Fruit fly (Drosophila melanogaster) whole organism, embryonic: ENCODE results near the gene CG33647.

Experiments
- CG10147 ChIP-seq: fragments of 200-800 bp; sonication (Bioruptor generic); optimal IDR thresholded peaks from 2 replicates; lab custom pipeline; 2019; ENCODE audit warnings: missing biosample characterization, mild to moderate bottlenecking, missing genetic modification characterization, moderate library complexity
- CG10274 ChIP-seq: fragments of 200-800 bp; sonication (Bioruptor generic); optimal IDR thresholded peaks from 3 replicates; lab custom pipeline; 2017; ENCODE audit warnings: missing biosample characterization, mild to moderate bottlenecking, missing genetic modification characterization
- CG12104 ChIP-seq: fragments of 200-800 bp; sonication (Bioruptor generic); optimal IDR thresholded peaks from 3 replicates; lab custom pipeline; 2016; ENCODE audit warnings: missing biosample characterization, missing genetic modification characterization
- CG14014 ChIP-seq: fragments of 200-800 bp; sonication (Bioruptor generic); IDR thresholded peaks from 2 replicates; pipeline ENCODE4 v1.3.6; 2022; ENCODE audit warnings: missing biosample characterization, missing genetic modification characterization
- Dll ChIP-seq: fragments of 200-800 bp; sonication (Bioruptor generic); IDR thresholded peaks from 4 replicates; pipeline ENCODE4 v1.3.6; 2022; ENCODE audit warnings: missing biosample characterization, missing genetic modification characterization; ENCODE audit not compliant: partially characterized antibody
- HLHmδ ChIP-seq: fragments of 200-800 bp; sonication (Bioruptor generic); optimal IDR thresholded peaks from 2 replicates; lab custom pipeline; 2018; ENCODE audit warnings: missing biosample characterization, mild to moderate bottlenecking, missing genetic modification characterization, moderate library complexity
- caup ChIP-seq: fragments of 200-800 bp; sonication (Bioruptor generic); optimal IDR thresholded peaks from 3 replicates; lab custom pipeline; 2017; ENCODE audit warnings: missing biosample characterization, mild to moderate bottlenecking, missing genetic modification characterization, moderate library complexity; ENCODE audit not compliant: severe bottlenecking
- gt ChIP-seq: fragments of 200-800 bp; sonication (Bioruptor generic); IDR thresholded peaks from 2 replicates; pipeline ENCODE4 v1.3.6; 2022; ENCODE audit warnings: missing biosample characterization, missing genetic modification characterization

DNA sequence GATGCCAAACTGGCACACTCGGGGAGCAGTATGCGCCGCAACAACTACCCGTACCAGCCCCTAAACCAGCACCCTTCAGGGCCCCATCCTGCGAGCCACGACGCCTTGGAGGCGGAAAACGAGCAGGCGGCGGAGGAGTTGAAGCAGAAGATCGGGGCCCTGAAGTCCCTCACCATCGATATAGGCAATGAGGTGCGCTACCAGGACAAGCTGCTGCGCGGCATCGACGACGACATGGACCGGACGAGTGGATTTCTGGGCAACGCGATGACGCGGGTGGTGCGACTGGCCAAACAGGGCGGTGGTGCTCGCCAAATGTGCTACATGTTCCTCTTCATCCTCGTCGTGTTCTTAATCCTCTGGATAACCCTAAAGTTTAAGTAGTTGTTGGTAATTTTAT lies 25.6 kb downstream of the CG33647 start:
- TF ChIP-seq gt (GFP tag; lab: Robert Waterston, UW), result no peak
- TF ChIP-seq Dll (GFP tag; lab: Robert Waterston, UW), result no peak
- no peak for TF ChIP-seq caup (GFP tag; lab: Kevin White, UChicago)
- no peak for TF ChIP-seq CG12104 (GFP tag; lab: Kevin White, UChicago)
- TF ChIP-seq CG10147 (GFP tag; lab: Kevin White, UChicago), result no peak
- no peak for TF ChIP-seq CG14014 (GFP tag; lab: Robert Waterston, UW)
- TF ChIP-seq CG10274, result no peak
- TF ChIP-seq HLHmδ, result no peak
